Fruit fly (Drosophila melanogaster) whole organism, prepupa: ENCODE data around the gene Acp76A.

Experiments
- Blimp-1 ChIP-seq: fragments of 200-800 bp; sonication (Bioruptor generic); optimal IDR thresholded peaks from 3 replicates; lab custom pipeline; 2017; ENCODE audit warnings: missing biosample characterization, missing genetic modification characterization, mild to moderate bottlenecking, moderate library complexity, missing genetic modification reagents
- CG10669 ChIP-seq: fragments of 200-800 bp; sonication (Bioruptor generic); optimal IDR thresholded peaks from 3 replicates; lab custom pipeline; 2018; ENCODE audit warnings: missing biosample characterization, mild to moderate bottlenecking, missing genetic modification characterization, moderate library complexity
- CG11294 ChIP-seq: fragments of 200-800 bp; sonication (Bioruptor generic); IDR thresholded peaks from 2 replicates; pipeline ENCODE4 v1.3.6; 2022; ENCODE audit warnings: missing biosample characterization, missing genetic modification characterization
- CG11902 ChIP-seq: fragments of 200-800 bp; sonication (Bioruptor generic); optimal IDR thresholded peaks from 3 replicates; lab custom pipeline; 2016; ENCODE audit warnings: missing biosample characterization, missing genetic modification characterization
- CG1621 ChIP-seq: fragments of 200-800 bp; sonication (Bioruptor generic); optimal IDR thresholded peaks from 3 replicates; lab custom pipeline; 2018; ENCODE audit warnings: missing biosample characterization, mild to moderate bottlenecking, missing genetic modification characterization
- CG16779 ChIP-seq: fragments of 200-800 bp; sonication (Bioruptor generic); optimal IDR thresholded peaks from 3 replicates; lab custom pipeline; 2017; ENCODE audit warnings: missing biosample characterization, mild to moderate bottlenecking, missing genetic modification characterization
- CG3032 ChIP-seq: fragments of 200-800 bp; optimal IDR thresholded peaks from 2 replicates; lab custom pipeline; 2019; ENCODE audit warnings: missing biosample characterization, mild to moderate bottlenecking, missing genetic modification characterization, moderate library complexity
- CG31627 ChIP-seq: fragments of 200-800 bp; sonication (Bioruptor generic); optimal IDR thresholded peaks from 3 replicates; lab custom pipeline; 2016; ENCODE audit warnings: missing biosample characterization, missing genetic modification characterization
- CG32006 ChIP-seq: fragments of 200-800 bp; sonication (Bioruptor generic); optimal IDR thresholded peaks from 3 replicates; lab custom pipeline; 2017; ENCODE audit warnings: missing biosample characterization, mild to moderate bottlenecking, missing genetic modification characterization
- CG34406 ChIP-seq: fragments of 200-800 bp; sonication (Bioruptor generic); optimal IDR thresholded peaks from 3 replicates; lab custom pipeline; 2016; ENCODE audit warnings: missing biosample characterization, missing genetic modification characterization
- CG3919 ChIP-seq: fragments of 200-800 bp; sonication (Bioruptor generic); optimal IDR thresholded peaks from 3 replicates; lab custom pipeline; 2016; ENCODE audit warnings: missing biosample characterization, missing genetic modification characterization
- CG6163 ChIP-seq: fragments of 200-800 bp; sonication (Bioruptor generic); IDR thresholded peaks from 3 replicates; pipeline ENCODE4 v1.3.6; 2022; ENCODE audit warnings: missing biosample characterization, missing genetic modification characterization
- CG6276 ChIP-seq: fragments of 200-800 bp; sonication (Bioruptor generic); optimal IDR thresholded peaks from 2 replicates; lab custom pipeline; 2017; ENCODE audit warnings: missing biosample characterization, mild to moderate bottlenecking, missing genetic modification characterization
- CG6808 ChIP-seq: fragments of 200-800 bp; sonication (Bioruptor generic); optimal IDR thresholded peaks from 3 replicates; lab custom pipeline; 2017; ENCODE audit warnings: missing biosample characterization, missing genetic modification characterization, mild to moderate bottlenecking, moderate library complexity, missing genetic modification reagents
- CG6854 ChIP-seq: fragments of 200-800 bp; sonication (Bioruptor generic); optimal IDR thresholded peaks from 2 replicates; lab custom pipeline; 2017; ENCODE audit warnings: missing biosample characterization, mild to moderate bottlenecking, missing genetic modification characterization
- CG7368 ChIP-seq: fragments of 200-800 bp; sonication (Bioruptor generic); optimal IDR thresholded peaks from 3 replicates; lab custom pipeline; 2016; ENCODE audit warnings: missing biosample characterization, missing genetic modification characterization
- CG8319 ChIP-seq: fragments of 200-800 bp; sonication (Bioruptor generic); optimal IDR thresholded peaks from 3 replicates; lab custom pipeline; 2016; ENCODE audit warnings: missing biosample characterization, missing genetic modification characterization
- CG8632 ChIP-seq: fragments of 200-800 bp; sonication (Bioruptor generic); optimal IDR thresholded peaks from 3 replicates; lab custom pipeline; 2016; ENCODE audit warnings: missing biosample characterization, missing genetic modification characterization
- CG9139 ChIP-seq: fragments of 200-800 bp; sonication (Bioruptor generic); optimal IDR thresholded peaks from 3 replicates; lab custom pipeline; 2017; ENCODE audit warnings: missing biosample characterization, mild to moderate bottlenecking, missing genetic modification characterization
- Eip75B ChIP-seq: fragments of 200-800 bp; sonication (Bioruptor generic); optimal IDR thresholded peaks from 3 replicates; lab custom pipeline; 2016; ENCODE audit warnings: missing biosample characterization, missing genetic modification characterization
- Eip78C ChIP-seq: fragments of 200-800 bp; sonication (Bioruptor generic); peaks from one replicate; lab custom pipeline; 2016; ENCODE audit warnings: missing biosample characterization, missing genetic modification characterization
- Eip93F ChIP-seq: fragments of 200-800 bp; sonication (Bioruptor generic); optimal IDR thresholded peaks from 2 replicates; lab custom pipeline; 2016; ENCODE audit warnings: missing biosample characterization, mild to moderate bottlenecking, missing genetic modification characterization
- Ets21C ChIP-seq: fragments of 200-800 bp; sonication (Bioruptor generic); optimal IDR thresholded peaks from 3 replicates; lab custom pipeline; 2016; ENCODE audit warnings: missing biosample characterization, missing genetic modification characterization
- Ets96B ChIP-seq: fragments of 200-800 bp; optimal IDR thresholded peaks from 2 replicates; lab custom pipeline; 2019; ENCODE audit warnings: missing biosample characterization, mild to moderate bottlenecking, missing genetic modification characterization, moderate library complexity
- Gug ChIP-seq: fragments of 200-800 bp; sonication (Bioruptor generic); IDR thresholded peaks from 2 replicates; pipeline ENCODE4 v1.3.6; 2022; ENCODE audit warnings: missing biosample characterization, missing genetic modification characterization
- Hr39 ChIP-seq: fragments of 200-800 bp; sonication (Bioruptor generic); optimal IDR thresholded peaks from 2 replicates; lab custom pipeline; 2016; ENCODE audit warnings: missing biosample characterization, missing genetic modification characterization
- Hr4 ChIP-seq: fragments of 200-800 bp; sonication (Bioruptor generic); optimal IDR thresholded peaks from 3 replicates; lab custom pipeline; 2016; ENCODE audit warnings: missing biosample characterization, missing genetic modification characterization
- Lpt ChIP-seq: fragments of 200-800 bp; sonication (Bioruptor generic); optimal IDR thresholded peaks from 3 replicates; lab custom pipeline; 2016; ENCODE audit warnings: missing biosample characterization, missing genetic modification characterization
- Met ChIP-seq: fragments of 200-800 bp; sonication (Bioruptor generic); optimal IDR thresholded peaks from 3 replicates; lab custom pipeline; 2016; ENCODE audit warnings: missing biosample characterization, missing genetic modification characterization
- Smox ChIP-seq: fragments of 200-800 bp; sonication (Bioruptor generic); optimal IDR thresholded peaks from 3 replicates; lab custom pipeline; 2016; ENCODE audit warnings: missing biosample characterization, missing genetic modification characterization
- Sox14 ChIP-seq: fragments of 200-800 bp; sonication (Bioruptor generic); optimal IDR thresholded peaks from 3 replicates; lab custom pipeline; 2016; ENCODE audit warnings: missing biosample characterization, missing genetic modification characterization
- Sox15 ChIP-seq: fragments of 200-800 bp; sonication (Bioruptor generic); optimal IDR thresholded peaks from 3 replicates; lab custom pipeline; 2016; ENCODE audit warnings: missing biosample characterization, missing genetic modification characterization
- acj6 ChIP-seq: fragments of 200-800 bp; sonication (Bioruptor generic); optimal IDR thresholded peaks from 3 replicates; lab custom pipeline; 2016; ENCODE audit warnings: missing biosample characterization, missing genetic modification characterization
- cyc ChIP-seq: fragments of 200-800 bp; sonication (Bioruptor generic); optimal IDR thresholded peaks from 3 replicates; lab custom pipeline; 2016; ENCODE audit warnings: missing biosample characterization, missing genetic modification characterization
- dsx ChIP-seq: fragments of 200-800 bp; optimal IDR thresholded peaks from 3 replicates; lab custom pipeline; 2019; ENCODE audit warnings: missing biosample characterization, mild to moderate bottlenecking, missing genetic modification characterization, moderate library complexity; ENCODE audit not compliant: poor library complexity, severe bottlenecking
- eg ChIP-seq: fragments of 200-800 bp; sonication (Bioruptor generic); IDR thresholded peaks from 3 replicates; pipeline ENCODE4 v1.3.6; 2022; ENCODE audit warnings: missing biosample characterization, missing genetic modification characterization
- esn ChIP-seq: fragments of 200-800 bp; sonication (Bioruptor generic); optimal IDR thresholded peaks from 2 replicates; lab custom pipeline; 2016; ENCODE audit warnings: missing biosample characterization, mild to moderate bottlenecking, missing genetic modification characterization, moderate library complexity
- fd59A ChIP-seq: fragments of 200-800 bp; sonication (Bioruptor generic); optimal IDR thresholded peaks from 2 replicates; lab custom pipeline; 2017; ENCODE audit warnings: missing biosample characterization, mild to moderate bottlenecking, missing genetic modification characterization, missing genetic modification reagents
- fd85E ChIP-seq: fragments of 200-800 bp; sonication (Bioruptor generic); optimal IDR thresholded peaks from 3 replicates; lab custom pipeline; 2016; ENCODE audit warnings: missing biosample characterization, missing genetic modification characterization
- fkh ChIP-seq: fragments of 200-800 bp; sonication (Bioruptor generic); optimal IDR thresholded peaks from 3 replicates; lab custom pipeline; 2017; ENCODE audit warnings: missing biosample characterization, mild to moderate bottlenecking, missing genetic modification characterization, moderate library complexity
- lz ChIP-seq: fragments of 200-800 bp; sonication (Bioruptor generic); optimal IDR thresholded peaks from 3 replicates; lab custom pipeline; 2016; ENCODE audit warnings: missing biosample characterization, missing genetic modification characterization
- net ChIP-seq: fragments of 200-800 bp; sonication (Bioruptor generic); optimal IDR thresholded peaks from 3 replicates; lab custom pipeline; 2016; ENCODE audit warnings: missing biosample characterization, missing genetic modification characterization
- pdm3 ChIP-seq: fragments of 200-800 bp; sonication (Bioruptor generic); optimal IDR thresholded peaks from 3 replicates; lab custom pipeline; 2016; ENCODE audit warnings: missing biosample characterization, missing genetic modification characterization
- spab ChIP-seq: fragments of 200-800 bp; sonication (Bioruptor generic); optimal IDR thresholded peaks from 2 replicates; lab custom pipeline; 2017; ENCODE audit warnings: missing biosample characterization, mild to moderate bottlenecking, missing genetic modification characterization, missing genetic modification reagents
- svp ChIP-seq: fragments of 200-800 bp; sonication (Bioruptor generic); peaks from one replicate; lab custom pipeline; 2016; ENCODE audit warnings: missing biosample characterization, missing genetic modification characterization
- topi ChIP-seq: fragments of 200-800 bp; sonication (Bioruptor generic); optimal IDR thresholded peaks from 3 replicates; lab custom pipeline; 2016; ENCODE audit warnings: missing biosample characterization, missing genetic modification characterization

Acp76A gene

dm6 chr3L:19080926-19081700, 29.3 kb upstream of the Acp76A start:
- peak; percentile 71 for TF ChIP-seq Eip78C (GFP tag; lab: Kevin White, UChicago)
- TF ChIP-seq dsx, result peak; percentile 1
- TF ChIP-seq CG11902 (GFP tag; lab: Kevin White, UChicago), result no peak
- TF ChIP-seq Lpt (GFP tag; lab: Kevin White, UChicago), result peak; percentile 3
- TF ChIP-seq CG32006 (GFP tag; lab: Kevin White, UChicago), result peak; percentile 38
- TF ChIP-seq fkh (GFP tag; lab: Kevin White, UChicago), result no peak
- TF ChIP-seq CG6276 (GFP tag; lab: Kevin White, UChicago), result no peak
- no peak for TF ChIP-seq lz (GFP tag; lab: Kevin White, UChicago)
- peak; percentile 10 for TF ChIP-seq CG3032
- peak; percentile 11 for TF ChIP-seq CG6854 (GFP tag; lab: Kevin White, UChicago)
- no peak; the same call in 2 of the 3 replicates for TF ChIP-seq eg (GFP tag; lab: Robert Waterston, UW)
- peak; percentile 69 for TF ChIP-seq svp (GFP tag; lab: Kevin White, UChicago)
- TF ChIP-seq topi (GFP tag; lab: Kevin White, UChicago), result no peak
- TF ChIP-seq acj6 (GFP tag; lab: Kevin White, UChicago), result peak; percentile 14
- no peak for TF ChIP-seq CG8319
- TF ChIP-seq CG16779, result no peak
- peak; percentile 49; the same call in 1 of the 3 replicates for TF ChIP-seq CG6163 (GFP tag; lab: Robert Waterston, UW)
- no peak for TF ChIP-seq fd59A
- no peak for TF ChIP-seq Sox14 (GFP tag; lab: Kevin White, UChicago)
- TF ChIP-seq Hr4, result peak; percentile 43
- TF ChIP-seq Eip75B (GFP tag; lab: Kevin White, UChicago), result no peak
- TF ChIP-seq spab (GFP tag; lab: Kevin White, UChicago), result no peak
- no peak for TF ChIP-seq cyc
- TF ChIP-seq Gug (GFP tag; lab: Robert Waterston, UW), result no peak

- TF ChIP-seq CG8319, result peak; percentile 56
- TF ChIP-seq CG1621, result no peak
- TF ChIP-seq CG6854 (GFP tag; lab: Kevin White, UChicago), result no peak
- TF ChIP-seq dsx, result peak; percentile 78
- TF ChIP-seq Smox (GFP tag; lab: Kevin White, UChicago), result peak; percentile 79
- peak; percentile 39 for TF ChIP-seq fd85E (GFP tag; lab: Kevin White, UChicago)
- peak; percentile 78 for TF ChIP-seq Sox15 (GFP tag; lab: Kevin White, UChicago)
- peak; percentile 61 for TF ChIP-seq CG7368 (GFP tag; lab: Kevin White, UChicago)
- TF ChIP-seq CG31627 (GFP tag; lab: Kevin White, UChicago), result peak; percentile 78
- no peak for TF ChIP-seq Eip93F (GFP tag; lab: Kevin White, UChicago)
- peak; percentile 73 for TF ChIP-seq acj6 (GFP tag; lab: Kevin White, UChicago)
- TF ChIP-seq esn (GFP tag; lab: Kevin White, UChicago), result peak; percentile 88
- no peak for TF ChIP-seq CG11294 (GFP tag; lab: Robert Waterston, UW)
- peak; percentile 69 for TF ChIP-seq CG10669
- peak; percentile 65 for TF ChIP-seq spab (GFP tag; lab: Kevin White, UChicago)
- peak; percentile 4 for TF ChIP-seq CG9139 (GFP tag; lab: Kevin White, UChicago)
- TF ChIP-seq net, result peak; percentile 74
- TF ChIP-seq Ets21C (GFP tag; lab: Kevin White, UChicago), result peak; percentile 59
- TF ChIP-seq pdm3 (GFP tag; lab: Kevin White, UChicago), result peak; percentile 82
- TF ChIP-seq Blimp-1, result peak; percentile 56
- peak; percentile 65 for TF ChIP-seq Ets96B (tag; lab: Kevin White, UChicago)
- TF ChIP-seq fd59A, result peak; percentile 72
- TF ChIP-seq CG3919 (GFP tag; lab: Kevin White, UChicago), result peak; percentile 77
- TF ChIP-seq Gug (GFP tag; lab: Robert Waterston, UW), result no peak
- peak; percentile 3 for TF ChIP-seq Lpt (GFP tag; lab: Kevin White, UChicago)
- peak; percentile 83 for TF ChIP-seq Met (GFP tag; lab: Kevin White, UChicago)
- TF ChIP-seq CG8632 (GFP tag; lab: Kevin White, UChicago), result peak; percentile 76
- TF ChIP-seq CG6808 (GFP tag; lab: Kevin White, UChicago), result peak; percentile 72
- TF ChIP-seq CG34406 (GFP tag; lab: Kevin White, UChicago), result peak; percentile 81
- peak; percentile 89 for TF ChIP-seq CG32006 (GFP tag; lab: Kevin White, UChicago)
- peak; percentile 78 for TF ChIP-seq Hr39 (GFP tag; lab: Kevin White, UChicago)
- peak; percentile 67 for TF ChIP-seq fkh (GFP tag; lab: Kevin White, UChicago)
Measured at dm6 chr3L:19079798-19080691, 28.2 kb upstream of the Acp76A start.
